Fruit fly (Drosophila melanogaster) whole organism, pupa: Measurements from ENCODE around the gene CG32259.

Source experiments
- CG10348 ChIP-seq: fragments of 200-800 bp; sonication (Bioruptor generic); IDR thresholded peaks from 2 replicates; pipeline ENCODE4 v1.3.6; 2022; ENCODE audit warnings: missing biosample characterization, missing genetic modification characterization
- CG12605 ChIP-seq: fragments of 200-800 bp; sonication (Bioruptor generic); IDR thresholded peaks from 2 replicates; pipeline ENCODE4 v1.3.6; 2022; ENCODE audit warnings: missing biosample characterization, missing genetic modification characterization
- CG13204 ChIP-seq: fragments of 200-800 bp; sonication (Bioruptor generic); optimal IDR thresholded peaks from 2 replicates; lab custom pipeline; 2018; ENCODE audit warnings: missing biosample characterization, mild to moderate bottlenecking, missing genetic modification characterization, moderate library complexity
- CG14655 ChIP-seq: fragments of 200-800 bp; sonication (Bioruptor generic); optimal IDR thresholded peaks from 3 replicates; lab custom pipeline; 2017; ENCODE audit warnings: mild to moderate bottlenecking, missing biosample characterization, missing genetic modification reagents, missing genetic modification characterization
- CG15710 ChIP-seq: fragments of 200-800 bp; sonication (Bioruptor generic); optimal IDR thresholded peaks from 2 replicates; lab custom pipeline; 2018; ENCODE audit warnings: missing biosample characterization, mild to moderate bottlenecking, missing genetic modification characterization, moderate library complexity
- CG17806 ChIP-seq: fragments of 200-800 bp; sonication (Bioruptor generic); optimal IDR thresholded peaks from 2 replicates; lab custom pipeline; 2018; ENCODE audit warnings: missing biosample characterization, mild to moderate bottlenecking, missing genetic modification characterization, moderate library complexity
- CG32121 ChIP-seq: fragments of 200-800 bp; sonication (Bioruptor generic); IDR thresholded peaks from 2 replicates; pipeline ENCODE4 v1.3.6; 2022; ENCODE audit warnings: missing biosample characterization, missing genetic modification characterization
- CG34367 ChIP-seq: fragments of 200-800 bp; sonication (Bioruptor generic); optimal IDR thresholded peaks from 2 replicates; lab custom pipeline; 2018; ENCODE audit warnings: missing biosample characterization, mild to moderate bottlenecking, missing genetic modification characterization
- CG4496 ChIP-seq: fragments of 200-800 bp; sonication (Bioruptor generic); IDR thresholded peaks from 3 replicates; pipeline ENCODE4 v1.3.6; 2022; ENCODE audit warnings: missing biosample characterization, missing genetic modification characterization
- CG8159 ChIP-seq: fragments of 200-800 bp; sonication (Bioruptor generic); optimal IDR thresholded peaks from 3 replicates; lab custom pipeline; 2018; ENCODE audit warnings: missing biosample characterization, mild to moderate bottlenecking, missing genetic modification characterization, moderate library complexity
- CG8301 ChIP-seq: fragments of 200-800 bp; sonication (Bioruptor generic); optimal IDR thresholded peaks from 2 replicates; lab custom pipeline; 2018; ENCODE audit warnings: missing biosample characterization, mild to moderate bottlenecking, missing genetic modification characterization
- CG9948 ChIP-seq: fragments of 200-800 bp; sonication (Bioruptor generic); optimal IDR thresholded peaks from 2 replicates; lab custom pipeline; 2018; ENCODE audit warnings: missing biosample characterization, mild to moderate bottlenecking, missing genetic modification characterization, moderate library complexity
- D1 ChIP-seq: fragments of 200-800 bp; sonication (Bioruptor generic); optimal IDR thresholded peaks from 2 replicates; lab custom pipeline; 2018; ENCODE audit warnings: missing biosample characterization, mild to moderate bottlenecking, missing genetic modification characterization, moderate library complexity
- EcR ChIP-seq: fragments of 200-800 bp; sonication (Bioruptor generic); optimal IDR thresholded peaks from 3 replicates; lab custom pipeline; 2019; ENCODE audit warnings: missing biosample characterization, missing genetic modification characterization, mild to moderate bottlenecking, moderate library complexity, missing genetic modification reagents
- Ets98B ChIP-seq: fragments of 200-800 bp; sonication (Bioruptor generic); IDR thresholded peaks from 2 replicates; pipeline ENCODE4 v1.3.6; 2022; ENCODE audit warnings: missing biosample characterization, missing genetic modification characterization
- Pif1A ChIP-seq: fragments of 200-800 bp; sonication (Bioruptor generic); optimal IDR thresholded peaks from 3 replicates; lab custom pipeline; 2016; ENCODE audit warnings: missing biosample characterization, missing genetic modification characterization
- Pif1B ChIP-seq: fragments of 200-800 bp; sonication (Bioruptor generic); optimal IDR thresholded peaks from 3 replicates; lab custom pipeline; 2016; ENCODE audit warnings: missing biosample characterization, missing genetic modification characterization
- Snoo ChIP-seq: fragments of 200-800 bp; sonication (Bioruptor generic); optimal IDR thresholded peaks from 3 replicates; lab custom pipeline; 2017; ENCODE audit warnings: missing biosample characterization, mild to moderate bottlenecking, missing genetic modification characterization, inconsistent platforms
- fd96Ca ChIP-seq: fragments of 200-800 bp; sonication (Bioruptor generic); IDR thresholded peaks from 3 replicates; pipeline ENCODE4 v1.3.6; 2022; ENCODE audit warnings: missing biosample characterization, missing genetic modification characterization
- gl ChIP-seq: fragments of 200-800 bp; sonication (Bioruptor generic); optimal IDR thresholded peaks from 2 replicates; lab custom pipeline; 2018; ENCODE audit warnings: missing biosample characterization, mild to moderate bottlenecking, missing genetic modification characterization
- rn ChIP-seq: fragments of 200-800 bp; sonication (Bioruptor generic); IDR thresholded peaks from 2 replicates; pipeline ENCODE4 v1.3.6; 2022; ENCODE audit warnings: missing biosample characterization, missing genetic modification characterization

Gene CG32259

DNA sequence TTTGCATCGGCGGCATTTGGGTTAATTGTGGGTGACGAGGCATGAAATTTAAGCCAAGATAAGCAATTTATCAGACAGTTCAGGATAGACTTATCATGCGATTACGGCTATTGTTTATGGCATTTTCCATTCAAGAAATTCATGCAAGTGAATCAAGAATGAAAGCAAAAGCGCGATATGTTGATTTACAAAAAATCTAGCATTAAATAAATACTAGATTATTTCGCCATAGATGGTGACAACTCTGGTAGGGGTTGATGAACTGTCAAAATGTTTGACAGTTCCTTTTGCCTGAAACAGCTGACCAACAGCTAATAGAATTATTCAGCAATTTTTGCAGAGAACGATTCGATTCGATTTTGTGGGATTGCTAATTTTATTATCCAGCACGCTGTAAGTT, at the start of gene CG32259:
Gene CG32259, plus strand, starts transcription at position 301 of the 400 bp plus-strand sequence.
- TF ChIP-seq CG9948 (tag; lab: Kevin White, UChicago) (no peak), CG34367 (tag; lab: Kevin White, UChicago) (no peak), gl (tag; lab: Kevin White, UChicago) (no peak), CG14655 (GFP tag; lab: Kevin White, UChicago) (no peak), Pif1A (no peak), Pif1B (GFP tag; lab: Kevin White, UChicago) (no peak), CG13204 (GFP tag; lab: Kevin White, UChicago) (no peak), Ets98B (GFP tag; lab: Robert Waterston, UW) (no peak), CG8301 (tag; lab: Kevin White, UChicago) (no peak), CG4496 (no peak), Snoo (tag; lab: Kevin White, UChicago) (no peak), CG32121 (GFP tag; lab: Robert Waterston, UW) (no peak), CG12605 (no peak), CG15710 (tag; lab: Kevin White, UChicago) (no peak), rn (GFP tag; lab: Robert Waterston, UW) (no peak), EcR (no peak), CG17806 (tag; lab: Kevin White, UChicago) (no peak)

DNA sequence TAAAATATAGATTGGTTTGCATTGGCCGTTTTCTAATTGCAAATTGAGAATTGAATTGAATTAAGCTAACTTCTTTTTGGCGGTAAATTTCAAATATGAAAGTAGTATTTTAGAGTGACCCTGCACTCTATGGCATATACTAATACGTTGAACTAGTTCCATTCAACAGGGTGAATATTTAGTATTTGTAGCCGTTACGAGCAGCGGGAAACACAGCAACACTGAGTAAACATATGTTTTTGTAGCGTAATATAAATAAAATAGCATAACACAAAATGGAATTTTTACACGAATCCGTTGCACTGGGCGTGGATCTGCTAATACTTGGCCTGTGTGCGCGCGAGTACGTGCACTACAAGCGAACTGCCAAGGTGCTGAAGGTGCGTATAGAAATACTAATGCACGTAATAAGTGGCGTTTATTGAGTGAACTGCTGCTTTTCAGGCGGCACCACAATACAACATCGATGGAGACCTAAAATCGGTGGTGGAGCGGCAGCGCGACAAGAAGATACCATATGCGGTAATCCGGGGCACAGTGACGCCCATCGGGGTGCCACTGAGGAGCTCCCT, 47.8 kb upstream of the CG32259 start, which contains the start of gene Mul1:
Gene Mul1, plus strand, starts transcription at position 198 of the 572 bp plus-strand sequence.
- TF ChIP-seq CG13204 (GFP tag; lab: Kevin White, UChicago) (no peak), Ets98B (GFP tag; lab: Robert Waterston, UW) (no peak), CG14655 (GFP tag; lab: Kevin White, UChicago) (no peak), rn (GFP tag; lab: Robert Waterston, UW) (no peak), CG10348 (GFP tag; lab: Robert Waterston, UW) (no peak), fd96Ca (GFP tag; lab: Robert Waterston, UW) (no peak), CG15710 (tag; lab: Kevin White, UChicago) (no peak), EcR (no peak)

DNA sequence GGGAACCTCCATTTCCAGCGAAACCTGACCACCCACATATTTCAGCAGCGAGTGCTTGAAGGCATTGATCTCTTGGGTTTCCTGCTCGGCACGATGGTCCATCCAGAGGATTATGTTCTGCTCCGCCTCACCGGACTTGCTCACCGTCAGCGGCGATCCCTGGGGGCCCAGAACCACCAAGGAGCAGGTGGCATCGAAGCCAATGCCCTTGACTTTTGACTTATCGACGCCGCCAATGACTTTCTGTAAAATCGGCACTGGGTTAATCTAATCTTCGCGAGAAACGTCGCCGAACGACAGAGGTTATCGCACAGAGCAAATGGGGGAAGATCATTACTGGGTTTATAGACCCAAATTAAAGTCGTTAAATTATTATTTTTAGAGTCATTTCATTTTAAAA, 44.7 kb upstream of the CG32259 start:
- no peak for TF ChIP-seq CG34367 (tag; lab: Kevin White, UChicago)
- no peak for TF ChIP-seq EcR
- TF ChIP-seq D1 (tag; lab: Kevin White, UChicago) = no peak
- TF ChIP-seq CG14655 (GFP tag; lab: Kevin White, UChicago) = no peak
- TF ChIP-seq CG4496 = no peak
- TF ChIP-seq Pif1B (GFP tag; lab: Kevin White, UChicago) = no peak
- TF ChIP-seq CG15710 (tag; lab: Kevin White, UChicago) = no peak
- no peak for TF ChIP-seq Ets98B (GFP tag; lab: Robert Waterston, UW)
- TF ChIP-seq CG13204 (GFP tag; lab: Kevin White, UChicago) = no peak
- TF ChIP-seq fd96Ca (GFP tag; lab: Robert Waterston, UW) = no peak
- TF ChIP-seq gl (tag; lab: Kevin White, UChicago) = no peak
- TF ChIP-seq CG8159 = no peak

DNA sequence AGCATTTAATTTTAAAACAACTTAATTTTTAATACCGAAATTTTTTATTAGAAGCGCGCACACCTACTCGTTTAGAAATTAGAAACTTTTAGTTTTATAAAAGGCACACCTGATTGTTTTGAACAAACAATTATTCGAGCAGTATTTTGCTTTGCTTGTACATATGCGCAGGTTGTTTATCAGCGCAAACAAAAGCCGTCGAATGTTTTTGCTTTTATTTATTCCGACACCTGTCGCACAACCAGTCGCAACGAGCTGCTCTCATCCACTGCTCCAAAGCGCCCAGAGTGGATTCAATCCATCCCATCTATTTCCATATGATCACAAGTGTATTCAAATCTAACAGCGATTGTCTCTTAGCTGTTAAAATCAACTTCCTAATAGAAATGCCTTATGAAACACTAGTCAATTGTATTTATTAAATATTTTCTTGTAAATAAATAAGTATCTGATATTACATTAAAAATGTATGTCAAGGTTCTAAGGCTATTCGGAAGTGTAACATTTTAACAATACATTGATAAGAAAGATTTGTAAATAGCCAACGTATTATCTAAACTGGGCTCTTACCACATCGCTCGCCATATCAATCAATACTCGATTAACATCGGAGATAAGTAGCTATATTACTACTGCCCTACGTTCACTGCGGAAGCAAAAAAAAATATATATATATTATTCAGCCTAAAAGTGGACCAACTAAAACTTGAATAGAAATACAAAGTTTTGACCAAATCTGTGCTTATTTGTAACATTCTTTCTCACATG, 43.2 kb upstream of the CG32259 start, which contains the start of gene CG11594:
Gene CG11594, minus strand, starts transcription at position 274 of the 768 bp plus-strand sequence.
- TF ChIP-seq CG13204 (GFP tag; lab: Kevin White, UChicago) = no peak
- TF ChIP-seq Snoo (tag; lab: Kevin White, UChicago) = no peak
- no peak for TF ChIP-seq EcR
- no peak for TF ChIP-seq CG15710 (tag; lab: Kevin White, UChicago)
- no peak for TF ChIP-seq Ets98B (GFP tag; lab: Robert Waterston, UW)

DNA sequence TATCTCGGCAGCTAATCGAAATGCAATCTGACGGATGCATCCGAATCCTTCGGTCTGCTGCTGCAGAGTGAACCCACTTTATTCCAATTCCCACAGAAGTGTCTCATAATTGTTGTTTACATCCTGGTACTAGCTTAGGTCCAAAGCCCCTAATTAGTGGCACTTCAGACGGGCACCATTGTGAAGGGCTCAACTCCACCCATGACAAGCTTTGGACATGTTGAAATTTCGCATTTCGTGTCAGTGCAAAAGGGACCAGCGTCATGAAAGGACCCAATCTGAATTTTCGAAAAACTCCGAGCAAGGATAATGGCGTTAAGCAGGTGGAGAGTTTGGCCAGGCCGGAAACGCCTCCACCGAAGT, 42.7 kb upstream of the CG32259 start, which contains the start of gene Gr64a:
Gene Gr64a, plus strand, starts transcription at position 264 of the 363 bp plus-strand sequence.
- TF ChIP-seq gl (tag; lab: Kevin White, UChicago) (no peak), Snoo (tag; lab: Kevin White, UChicago) (no peak), CG32121 (GFP tag; lab: Robert Waterston, UW) (no peak), fd96Ca (GFP tag; lab: Robert Waterston, UW) (no peak), CG15710 (tag; lab: Kevin White, UChicago) (no peak), CG34367 (tag; lab: Kevin White, UChicago) (no peak), CG4496 (no peak), CG14655 (GFP tag; lab: Kevin White, UChicago) (no peak), Pif1B (GFP tag; lab: Kevin White, UChicago) (no peak), Pif1A (no peak), CG8159 (no peak), CG17806 (tag; lab: Kevin White, UChicago) (no peak), CG8301 (tag; lab: Kevin White, UChicago) (no peak), Ets98B (GFP tag; lab: Robert Waterston, UW) (no peak), CG13204 (GFP tag; lab: Kevin White, UChicago) (no peak), CG12605 (no peak), EcR (no peak), CG9948 (tag; lab: Kevin White, UChicago) (no peak)

DNA sequence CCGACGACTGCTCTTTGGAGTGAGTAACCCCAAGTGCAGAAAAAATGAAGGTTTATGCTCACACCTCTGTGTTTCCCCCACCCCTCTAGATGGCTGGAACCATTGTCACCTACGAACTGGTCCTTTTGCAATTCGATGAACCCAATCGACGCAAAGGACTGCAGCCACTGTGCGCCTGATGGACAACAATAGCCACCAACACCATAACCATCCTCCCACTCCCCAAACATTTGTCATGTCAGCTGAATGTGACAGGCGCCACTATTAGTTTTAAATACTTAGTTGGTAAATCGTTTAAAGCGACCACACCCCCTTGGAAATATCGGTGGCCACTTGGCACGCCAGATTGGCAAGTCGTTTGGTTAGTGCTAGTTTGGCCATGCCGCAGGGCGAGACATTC, 40.9 kb upstream of the CG32259 start, which contains the start of the genes Gr64b and Gr64c:
Gene Gr64b, plus strand, starts transcription at position 301 of the 400 bp plus-strand sequence.
Gene Gr64c, plus strand, starts transcription at position 301 of the 400 bp plus-strand sequence.
- no peak for TF ChIP-seq CG9948 (tag; lab: Kevin White, UChicago)
- no peak for TF ChIP-seq CG12605
- no peak for TF ChIP-seq fd96Ca (GFP tag; lab: Robert Waterston, UW)
- no peak for TF ChIP-seq CG10348 (GFP tag; lab: Robert Waterston, UW)
- TF ChIP-seq CG8159 = no peak
- TF ChIP-seq CG15710 (tag; lab: Kevin White, UChicago) = no peak
- no peak for TF ChIP-seq EcR
- TF ChIP-seq gl (tag; lab: Kevin White, UChicago) = no peak
- no peak for TF ChIP-seq Pif1B (GFP tag; lab: Kevin White, UChicago)
- TF ChIP-seq CG13204 (GFP tag; lab: Kevin White, UChicago) = no peak
- TF ChIP-seq D1 (tag; lab: Kevin White, UChicago) = no peak
- TF ChIP-seq CG17806 (tag; lab: Kevin White, UChicago) = no peak
- no peak for TF ChIP-seq Snoo (tag; lab: Kevin White, UChicago)
- no peak for TF ChIP-seq CG34367 (tag; lab: Kevin White, UChicago)
- TF ChIP-seq, all 21 proteins: peak for 0
